Fruit fly (Drosophila melanogaster) whole organism, embryonic: ENCODE results near the gene GluClalpha.
A peak's percentile ranks its signal among the peaks of the same experiment; 100 is the strongest.

Source experiments
- Adf1 ChIP-seq: fragments of 200-800 bp; sonication (Bioruptor generic); IDR thresholded peaks from 2 replicates; pipeline ENCODE4 v1.3.6; 2022; ENCODE audit warnings: missing biosample characterization, missing genetic modification characterization
- CG11560 ChIP-seq: fragments of 200-800 bp; sonication (Bioruptor generic); IDR thresholded peaks from 3 replicates; pipeline ENCODE4 v1.3.6; 2022; ENCODE audit warnings: missing biosample characterization, missing genetic modification characterization
- CG12236 ChIP-seq: fragments of 200-800 bp; sonication (Bioruptor generic); optimal IDR thresholded peaks from 2 replicates; lab custom pipeline; 2016; ENCODE audit warnings: missing biosample characterization, missing genetic modification characterization
- CG13424 ChIP-seq: fragments of 200-800 bp; sonication (Bioruptor generic); optimal IDR thresholded peaks from 2 replicates; lab custom pipeline; 2019; ENCODE audit warnings: missing biosample characterization, mild to moderate bottlenecking, missing genetic modification characterization, moderate library complexity
- CG1647 ChIP-seq: fragments of 200-800 bp; sonication (Bioruptor generic); optimal IDR thresholded peaks from 3 replicates; lab custom pipeline; 2016; ENCODE audit warnings: missing biosample characterization, missing genetic modification characterization
- CG16863 ChIP-seq: fragments of 200-800 bp; sonication (Bioruptor generic); optimal IDR thresholded peaks from 3 replicates; lab custom pipeline; 2016; ENCODE audit warnings: missing biosample characterization, missing genetic modification characterization
- CG18476 ChIP-seq: fragments of 200-800 bp; sonication (Bioruptor generic); optimal IDR thresholded peaks from 2 replicates; lab custom pipeline; 2016; ENCODE audit warnings: missing biosample characterization, mild to moderate bottlenecking, missing genetic modification characterization
- CG18599 ChIP-seq: fragments of 200-800 bp; sonication (Bioruptor generic); optimal IDR thresholded peaks from 3 replicates; lab custom pipeline; 2017; ENCODE audit warnings: missing biosample characterization, missing genetic modification characterization, mild to moderate bottlenecking, moderate library complexity, missing genetic modification reagents
- CG2678 ChIP-seq: fragments of 200-800 bp; sonication (Bioruptor generic); optimal IDR thresholded peaks from 3 replicates; lab custom pipeline; 2019; ENCODE audit warnings: missing biosample characterization, mild to moderate bottlenecking, missing genetic modification characterization, moderate library complexity
- CG7987 ChIP-seq: fragments of 200-800 bp; sonication (Bioruptor generic); optimal IDR thresholded peaks from 2 replicates; lab custom pipeline; 2018; ENCODE audit warnings: missing biosample characterization, mild to moderate bottlenecking, missing genetic modification characterization, moderate library complexity
- CG8478 ChIP-seq: fragments of >200 bp; optimal IDR thresholded peaks from 2 replicates; lab custom pipeline; 2018
- CG8924 ChIP-seq: fragments of 200-800 bp; optimal IDR thresholded peaks from 3 replicates; lab custom pipeline; 2019; ENCODE audit warnings: missing biosample characterization, mild to moderate bottlenecking, missing genetic modification characterization, moderate library complexity
- CG9932 ChIP-seq: fragments of 200-800 bp; sonication (Bioruptor generic); IDR thresholded peaks from 2 replicates; pipeline ENCODE4 v1.3.6; 2022; ENCODE audit warnings: missing biosample characterization, missing genetic modification characterization
- CrebB ChIP-seq: fragments of 200-800 bp; sonication (Bioruptor generic); optimal IDR thresholded peaks from 3 replicates; lab custom pipeline; 2018; ENCODE audit warnings: missing biosample characterization, mild to moderate bottlenecking, missing genetic modification characterization
- Deaf1 ChIP-seq: fragments of 200-800 bp; optimal IDR thresholded peaks from 3 replicates; lab custom pipeline; 2019; ENCODE audit warnings: missing biosample characterization, mild to moderate bottlenecking, missing genetic modification characterization, moderate library complexity
- Dp ChIP-seq: fragments of 200-800 bp; sonication (Bioruptor generic); optimal IDR thresholded peaks from 2 replicates; lab custom pipeline; 2018; ENCODE audit warnings: missing biosample characterization, mild to moderate bottlenecking, missing genetic modification characterization, moderate library complexity
- E2f2 ChIP-seq: fragments of 200-800 bp; sonication (Bioruptor generic); IDR thresholded peaks from 2 replicates; pipeline ENCODE4 v1.3.6; 2022; ENCODE audit warnings: missing biosample characterization, missing genetic modification characterization
- Elba2 ChIP-seq: fragments of 200-800 bp; sonication (Bioruptor generic); optimal IDR thresholded peaks from 3 replicates; lab custom pipeline; 2016; ENCODE audit warnings: missing biosample characterization, missing genetic modification characterization
- Fer1 ChIP-seq: fragments of 200-800 bp; sonication (Bioruptor generic); optimal IDR thresholded peaks from 2 replicates; lab custom pipeline; 2017; ENCODE audit warnings: missing biosample characterization, mild to moderate bottlenecking, missing genetic modification characterization
- Hand ChIP-seq: fragments of 200-800 bp; sonication (Bioruptor generic); optimal IDR thresholded peaks from 2 replicates; lab custom pipeline; 2017; ENCODE audit warnings: mild to moderate bottlenecking, missing biosample characterization, missing genetic modification reagents, missing genetic modification characterization
- Hr39 ChIP-seq: fragments of >200 bp; optimal IDR thresholded peaks from 2 replicates; lab custom pipeline; 2017
- Hr51 ChIP-seq, 2 experiments: fragments of 200-800 bp; sonication (Bioruptor generic); optimal IDR thresholded peaks; 2 replicates in 1 of 2; 3 replicates in 1 of 2; lab custom pipeline; 2016 to 2018; ENCODE audit warnings: missing biosample characterization in 2 of 2, missing genetic modification characterization in 2 of 2, mild to moderate bottlenecking in 1 of 2, moderate library complexity in 1 of 2
- Meics ChIP-seq: fragments of 200-800 bp; sonication (Bioruptor generic); optimal IDR thresholded peaks from 2 replicates; lab custom pipeline; 2017; ENCODE audit warnings: missing biosample characterization, mild to moderate bottlenecking, missing genetic modification characterization
- Trl ChIP-seq, 3 experiments: fragments of >200 bp in 2 of 3; fragments of 200-800 bp in 1 of 3; sonication (Bioruptor generic) in 1 of 3; optimal IDR thresholded peaks; 2 replicates in 1 of 3; 3 replicates in 2 of 3; lab custom pipeline; 2016 to 2017; ENCODE audit warnings: missing biosample characterization in 1 of 3, missing genetic modification characterization in 1 of 3
- abd-A ChIP-seq: fragments of 200-800 bp; sonication (Bioruptor generic); optimal IDR thresholded peaks from 3 replicates; lab custom pipeline; 2019; ENCODE audit warnings: missing biosample characterization, mild to moderate bottlenecking, missing genetic modification characterization, moderate library complexity
- bab2 ChIP-seq: fragments of 200-800 bp; sonication (Bioruptor generic); optimal IDR thresholded peaks from 2 replicates; lab custom pipeline; 2016; ENCODE audit warnings: missing biosample characterization, missing genetic modification characterization
- bbx ChIP-seq: fragments of 200-800 bp; sonication (Bioruptor generic); IDR thresholded peaks from 2 replicates; pipeline ENCODE4 v1.3.6; 2022; ENCODE audit warnings: missing biosample characterization, missing genetic modification characterization; ENCODE audit not compliant: partially characterized antibody
- bcd ChIP-seq: fragments of 200-800 bp; sonication (Bioruptor generic); optimal IDR thresholded peaks from 2 replicates; lab custom pipeline; 2017; ENCODE audit warnings: missing biosample characterization, mild to moderate bottlenecking, missing genetic modification characterization
- cg ChIP-seq: fragments of 200-800 bp; sonication (Bioruptor generic); optimal IDR thresholded peaks from 3 replicates; lab custom pipeline; 2019; ENCODE audit warnings: missing biosample characterization, mild to moderate bottlenecking, missing genetic modification characterization, moderate library complexity
- chinmo ChIP-seq: fragments of 200-800 bp; sonication (Bioruptor generic); IDR thresholded peaks from 4 replicates; pipeline ENCODE4 v1.3.6; 2022; ENCODE audit warnings: missing biosample characterization, missing genetic modification characterization; ENCODE audit not compliant: partially characterized antibody
- crol ChIP-seq: fragments of 200-800 bp; sonication (Bioruptor generic); IDR thresholded peaks from 2 replicates; pipeline ENCODE4 v1.3.6; 2022; ENCODE audit warnings: missing biosample characterization, missing genetic modification characterization
- dati ChIP-seq: fragments of 200-800 bp; sonication (Bioruptor generic); IDR thresholded peaks from 2 replicates; pipeline ENCODE4 v1.3.6; 2022; ENCODE audit warnings: missing biosample characterization, missing genetic modification characterization
- ewg ChIP-seq: fragments of 200-800 bp; sonication (Bioruptor generic); optimal IDR thresholded peaks from 3 replicates; lab custom pipeline; 2017; ENCODE audit warnings: mild to moderate bottlenecking, missing biosample characterization, missing genetic modification reagents, missing genetic modification characterization
- fd64A ChIP-seq: fragments of 200-800 bp; sonication (Bioruptor generic); optimal IDR thresholded peaks from 3 replicates; lab custom pipeline; 2018; ENCODE audit warnings: missing biosample characterization, mild to moderate bottlenecking, missing genetic modification characterization
- hb ChIP-seq: fragments of 200-800 bp; sonication (Bioruptor generic); IDR thresholded peaks from 3 replicates; pipeline ENCODE4 v1.3.6; 2022; ENCODE audit warnings: missing biosample characterization, missing genetic modification characterization; ENCODE audit not compliant: partially characterized antibody
- sd ChIP-seq: fragments of 200-800 bp; sonication (Bioruptor generic); optimal IDR thresholded peaks from 3 replicates; lab custom pipeline; 2018; ENCODE audit warnings: missing biosample characterization, mild to moderate bottlenecking, missing genetic modification characterization, moderate library complexity
- sima ChIP-seq: fragments of 200-800 bp; sonication (Bioruptor generic); optimal IDR thresholded peaks from 2 replicates; lab custom pipeline; 2016; ENCODE audit warnings: missing biosample characterization, missing genetic modification characterization
- sqz ChIP-seq: fragments of 200-800 bp; sonication (Bioruptor generic); optimal IDR thresholded peaks from 3 replicates; lab custom pipeline; 2018; ENCODE audit warnings: missing biosample characterization, mild to moderate bottlenecking, missing genetic modification characterization
- zen2 ChIP-seq: fragments of 200-800 bp; sonication (Bioruptor generic); IDR thresholded peaks from 3 replicates; pipeline ENCODE4 v1.3.6; 2022; ENCODE audit warnings: missing biosample characterization, missing genetic modification characterization; ENCODE audit not compliant: partially characterized antibody

The GluClalpha gene

dm6 chr3R:19725584-19725983 lies 4.9 kb upstream of the GluClalpha start:
- no peak for TF ChIP-seq CG13424 (tag; lab: Kevin White, UChicago)
- peak; percentile 16 for TF ChIP-seq CG2678
- TF ChIP-seq Fer1 (GFP tag; lab: Kevin White, UChicago) = peak; percentile 15
- peak in 1 of 2 experiments; percentile 3 for TF ChIP-seq Hr51 (GFP tag; optimal IDR thresholded peaks at IDR 0.05; lab: Kevin White, UChicago)
- TF ChIP-seq Meics (GFP tag; lab: Kevin White, UChicago) = no peak
- 0 out of 3 replicates have a peak, but pooled peaks have one; percentile 24 for TF ChIP-seq hb (GFP tag; lab: Robert Waterston, UW)
- peak; percentile 7 for TF ChIP-seq CG18599 (GFP tag; lab: Kevin White, UChicago)
- TF ChIP-seq Hand = no peak
- no peak for TF ChIP-seq CG12236 (GFP tag; lab: Kevin White, UChicago)
- TF ChIP-seq Dp (GFP tag; lab: Kevin White, UChicago) = no peak
- TF ChIP-seq, all 482 proteins: peak for 5

DNA sequence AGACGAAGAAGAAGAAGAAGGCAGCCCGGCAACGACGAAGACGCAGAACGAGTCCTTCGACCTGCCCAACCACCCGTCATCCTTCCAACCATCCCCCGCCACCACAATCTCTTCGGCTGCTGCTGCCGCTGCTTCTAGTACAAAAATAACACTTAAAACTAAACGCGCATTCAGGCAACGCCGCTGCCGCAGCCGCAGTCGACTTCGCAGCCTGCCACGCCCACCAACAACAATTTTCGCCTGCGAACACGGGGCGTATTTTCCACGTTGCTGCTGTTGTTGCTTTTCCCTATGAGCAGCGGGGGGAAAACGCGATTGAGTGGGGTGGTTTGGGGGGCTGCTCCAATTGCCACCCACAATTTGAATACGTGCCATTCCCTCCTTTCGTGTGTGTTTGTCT lies 2.7 kb upstream of the GluClalpha start:
- TF ChIP-seq abd-A (tag; lab: Kevin White, UChicago) = peak; percentile 79
- TF ChIP-seq sima (GFP tag; lab: Kevin White, UChicago) = no peak
- TF ChIP-seq Adf1 (GFP tag; lab: Robert Waterston, UW) = peak; percentile 91
- TF ChIP-seq bab2 = no peak
- TF ChIP-seq CG7987 = no peak
- TF ChIP-seq CrebB (tag; lab: Kevin White, UChicago) = no peak
- no peak for TF ChIP-seq sd (tag; lab: Kevin White, UChicago)
- no peak for TF ChIP-seq Meics (GFP tag; lab: Kevin White, UChicago)
- peak; percentile 53 for TF ChIP-seq Deaf1
- TF ChIP-seq fd64A (GFP tag; lab: Kevin White, UChicago) = no peak
- TF ChIP-seq CG11560 (tag; lab: Robert Waterston, UW) = no peak
- peak; percentile 44 for TF ChIP-seq crol (GFP tag; lab: Robert Waterston, UW)
- no peak for TF ChIP-seq CG18476 (GFP tag; lab: Kevin White, UChicago)

dm6 chr3R:19730953-19731482 lies 503 bp downstream of the GluClalpha start:
- TF ChIP-seq CG1647 (GFP tag; lab: Kevin White, UChicago) = no peak
- peak; percentile 92 for TF ChIP-seq Adf1 (GFP tag; lab: Robert Waterston, UW)
- TF ChIP-seq Elba2 (GFP tag; lab: Kevin White, UChicago) = no peak
- no peak for TF ChIP-seq bbx (GFP tag; lab: Robert Waterston, UW)
- TF ChIP-seq sqz (GFP tag; lab: Kevin White, UChicago) = no peak
- peak; percentile 4; the same call in 1 of the 3 replicates for TF ChIP-seq zen2 (GFP tag; lab: Robert Waterston, UW)
- TF ChIP-seq ewg (GFP tag; lab: Kevin White, UChicago) = peak; percentile 41
- peak; percentile 46 to 70 for TF ChIP-seq Trl (optimal IDR thresholded peaks at IDR 0.05; lab: Kevin White, UChicago)
- no peak for TF ChIP-seq Trl (GFP tag; optimal IDR thresholded peaks at IDR 0.05; lab: Kevin White, UChicago)
- TF ChIP-seq CG8478 (lab: Kevin White, UChicago) = peak; percentile 9
- no peak for TF ChIP-seq Hr39
- no peak for TF ChIP-seq bcd (GFP tag; lab: Kevin White, UChicago)
- peak; percentile 44 for TF ChIP-seq cg (GFP tag; lab: Kevin White, UChicago)
- TF ChIP-seq CG8924 (tag; lab: Kevin White, UChicago) = no peak
- TF ChIP-seq dati (GFP tag; lab: Robert Waterston, UW) = no peak
- no peak for TF ChIP-seq E2f2
- TF ChIP-seq chinmo (GFP tag; lab: Robert Waterston, UW) = 0 out of 4 replicates have a peak, but pooled peaks have one; percentile 7
- TF ChIP-seq CG16863 = no peak
- no peak for TF ChIP-seq CG9932 (GFP tag; lab: Robert Waterston, UW)
